Fruit fly (Drosophila melanogaster): ENCODE measurements around the gene Adhr.
A peak's percentile ranks its signal among the peaks of the same experiment; 100 is the strongest.

Adhr gene

dm6 chr2L:14622182-14622581, 6.8 kb downstream of the Adhr start (continued):
- TF ChIP-seq CG1832 (GFP tag; optimal IDR thresholded peaks at IDR 0.05) (no peak), lbe (GFP tag; optimal IDR thresholded peaks at IDR 0.05) (peak; percentile 30), dmrt11E (tag; optimal IDR thresholded peaks at IDR 0.05) (peak; percentile 80), H15 (GFP tag; IDR thresholded peaks at IDR 0.05) (peak; percentile 61; the same call in 2 of the 3 replicates), klu (GFP tag; IDR thresholded peaks at IDR 0.05) (0 out of 2 replicates have a peak, but pooled peaks have one; percentile 10), sd (tag; optimal IDR thresholded peaks at IDR 0.05) (no peak), CG4360 (GFP tag; IDR thresholded peaks at IDR 0.05) (no peak), kni (GFP tag; optimal IDR thresholded peaks at IDR 0.05) (no peak), psq (GFP tag; optimal IDR thresholded peaks at IDR 0.05) (no peak), hkb (optimal IDR thresholded peaks at IDR 0.05) (no peak), hkb (GFP tag; IDR thresholded peaks at IDR 0.05) (0 out of 2 replicates have a peak, but pooled peaks have one; percentile 37), MESR4 (GFP tag; optimal IDR thresholded peaks at IDR 0.05) (no peak), CG12236 (GFP tag; optimal IDR thresholded peaks at IDR 0.05) (no peak), lab (GFP tag; optimal IDR thresholded peaks at IDR 0.05) (peak; percentile 27), CG9437 (GFP tag; optimal IDR thresholded peaks at IDR 0.05) (no peak), Dad (GFP tag; optimal IDR thresholded peaks at IDR 0.05) (peak; percentile 26), nerfin-2 (GFP tag; IDR thresholded peaks at IDR 0.05; ENCODE audit: partially characterized antibody) (no peak), Nf-YB (GFP tag; optimal IDR thresholded peaks at IDR 0.05) (no peak), CG15479 (GFP tag; optimal IDR thresholded peaks at IDR 0.05) (no peak), Sry-δ (GFP tag; optimal IDR thresholded peaks at IDR 0.05) (peak; percentile 20), CG10209 (GFP tag; optimal IDR thresholded peaks at IDR 0.05) (peak; percentile 23), Dp (GFP tag; optimal IDR thresholded peaks at IDR 0.05) (no peak), CG4854 (GFP tag; optimal IDR thresholded peaks at IDR 0.05) (no peak), sima (GFP tag; optimal IDR thresholded peaks at IDR 0.05) (no peak), CG4282 (GFP tag; optimal IDR thresholded peaks at IDR 0.05) (no peak), CG14965 (GFP tag; optimal IDR thresholded peaks at IDR 0.05; ENCODE audit: borderline replicate concordance) (no peak), sc (optimal IDR thresholded peaks at IDR 0.05) (no peak), sc (GFP tag; optimal IDR thresholded peaks at IDR 0.05) (no peak), Sin3A (optimal IDR thresholded peaks at IDR 0.05) (no peak), pb (GFP tag; optimal IDR thresholded peaks at IDR 0.05) (peak; percentile 56), sr (GFP tag; IDR thresholded peaks at IDR 0.05) (no peak), CG17359 (tag; optimal IDR thresholded peaks at IDR 0.05) (peak; percentile 37), CG8765 (GFP tag; IDR thresholded peaks at IDR 0.05) (peak; percentile 63; the same call in 1 of the 2 replicates), CG2116 (GFP tag; optimal IDR thresholded peaks at IDR 0.05) (no peak), unpg (GFP tag; optimal IDR thresholded peaks at IDR 0.05) (peak; percentile 57), CG6254 (GFP tag; optimal IDR thresholded peaks at IDR 0.05) (peak; percentile 37), CG2889 (GFP tag; IDR thresholded peaks at IDR 0.05) (no peak), CG4820 (GFP tag; optimal IDR thresholded peaks at IDR 0.05) (peak; percentile 63), Optix (GFP tag; IDR thresholded peaks at IDR 0.05) (no peak), CG1529 (GFP tag; optimal IDR thresholded peaks at IDR 0.05) (no peak), Dref (GFP tag; IDR thresholded peaks at IDR 0.05) (no peak), ato (GFP tag; IDR thresholded peaks at IDR 0.05; ENCODE audit: partially characterized antibody) (no peak), sens-2 (GFP tag; IDR thresholded peaks at IDR 0.05) (no peak), da (GFP tag; optimal IDR thresholded peaks at IDR 0.05) (no peak), jumu (GFP tag; optimal IDR thresholded peaks at IDR 0.05) (peak; percentile 60), yki (optimal IDR thresholded peaks at IDR 0.05) (no peak), bcd (GFP tag; optimal IDR thresholded peaks at IDR 0.05) (peak; percentile 33), CG3995 (GFP tag; optimal IDR thresholded peaks at IDR 0.05) (no peak), br (optimal IDR thresholded peaks at IDR 0.05) (no peak), Fer3 (tag; optimal IDR thresholded peaks at IDR 0.05) (no peak), Atf3 (GFP tag; optimal IDR thresholded peaks at IDR 0.05) (peak; percentile 50), CG2129 (GFP tag; IDR thresholded peaks at IDR 0.05; ENCODE audit: partially characterized antibody) (no peak), Sry-β (GFP tag; optimal IDR thresholded peaks at IDR 0.05) (no peak)
